Worm (Caenorhabditis elegans) whole organism, L4 larva: ENCODE measurements around the gene T22F3.8.
"Not testable (repeated sequence)": the region's sequence is repeated elsewhere in the genome, so short reads cannot be mapped to it uniquely, and the experiment has no call there.

Experiments used
- T26A8.4 ChIP-seq: fragments of 200-800 bp; sonication (Bioruptor generic); IDR thresholded peaks from 2 replicates; pipeline ENCODE4 v1.3.6; 2022; ENCODE audit warnings: missing genetic modification characterization, missing compliant biosample characterization
- ZK337.2 ChIP-seq: fragments of 200-800 bp; sonication (Bioruptor generic); IDR thresholded peaks from 2 replicates; pipeline ENCODE4 v1.3.6; 2022; ENCODE audit warnings: missing genetic modification reagents, missing genetic modification characterization, missing compliant biosample characterization
- aha-1 ChIP-seq: fragments of 150-350 bp; peaks from one replicate; lab custom pipeline; 2014; ENCODE audit warnings: missing biosample characterization, missing genetic modification characterization
- aly-2 ChIP-seq: sonication (generic microtip); optimal IDR thresholded peaks from 2 replicates; lab custom pipeline; 2018; ENCODE audit warnings: missing biosample characterization, missing genetic modification characterization
- ama-1 ChIP-seq: fragments of 150-350 bp; optimal IDR thresholded peaks from 2 replicates; lab custom pipeline; 2014; ENCODE audit warnings: inconsistent platforms, mixed read lengths
- attf-4 ChIP-seq: sonication (generic microtip); optimal IDR thresholded peaks from 3 replicates; lab custom pipeline; 2017; ENCODE audit warnings: missing biosample characterization, missing genetic modification characterization
- ceh-44 ChIP-seq: fragments of 200-800 bp; sonication (Bioruptor generic); IDR thresholded peaks from 2 replicates; pipeline ENCODE4 v1.3.6; 2022; ENCODE audit warnings: missing genetic modification reagents, missing genetic modification characterization, missing compliant biosample characterization
- ceh-82 ChIP-seq: sonication (generic microtip); optimal IDR thresholded peaks from 2 replicates; lab custom pipeline; 2017; ENCODE audit warnings: missing biosample characterization, missing genetic modification characterization
- cey-2 ChIP-seq: sonication (generic microtip); optimal IDR thresholded peaks from 3 replicates; lab custom pipeline; 2017; ENCODE audit warnings: missing genetic modification characterization, mild to moderate bottlenecking, missing compliant biosample characterization, antibody characterized with exemption, borderline replicate concordance; ENCODE audit not compliant: insufficient read depth
- daf-16 ChIP-seq, 3 experiments: sonication (generic microtip); optimal IDR thresholded peaks; 2 replicates each; lab custom pipeline; 2016 to 2017; ENCODE audit warnings: missing genetic modification characterization in 3 of 3, missing genetic modification reagents in 3 of 3, mild to moderate bottlenecking in 2 of 3, missing compliant biosample characterization in 2 of 3, missing biosample characterization in 1 of 3, moderate library complexity in 1 of 3
- daf-8 ChIP-seq: fragments of 200-800 bp; sonication (Bioruptor generic); IDR thresholded peaks from 2 replicates; pipeline ENCODE4 v1.3.6; 2022; ENCODE audit warnings: missing genetic modification characterization, missing compliant biosample characterization
- dmd-6 ChIP-seq: fragments of 200-800 bp; sonication (Bioruptor generic); IDR thresholded peaks from 2 replicates; pipeline ENCODE4 v1.3.6; 2022; ENCODE audit warnings: missing genetic modification reagents, missing genetic modification characterization, missing compliant biosample characterization
- dmd-9 ChIP-seq: fragments of 200-800 bp; sonication (Bioruptor generic); IDR thresholded peaks from 2 replicates; pipeline ENCODE4 v1.3.6; 2022; ENCODE audit warnings: missing genetic modification reagents, missing genetic modification characterization, missing compliant biosample characterization
- fkh-10 ChIP-seq: fragments of 150-350 bp; optimal IDR thresholded peaks from 2 replicates; lab custom pipeline; 2014; ENCODE audit warnings: missing biosample characterization, missing genetic modification reagents, missing genetic modification characterization
- hlh-30 ChIP-seq: sonication (generic microtip); optimal IDR thresholded peaks from 2 replicates; lab custom pipeline; 2017; ENCODE audit warnings: antibody characterized with exemption, mild to moderate bottlenecking, missing genetic modification characterization, missing compliant biosample characterization; ENCODE audit not compliant: insufficient read depth
- hmg-1.1 ChIP-seq: fragments of 200-800 bp; sonication (Bioruptor generic); IDR thresholded peaks from 2 replicates; pipeline ENCODE4 v1.3.6; 2022; ENCODE audit warnings: missing genetic modification reagents, missing genetic modification characterization, missing compliant biosample characterization
- lim-7 ChIP-seq: fragments of 200-800 bp; sonication (Bioruptor generic); IDR thresholded peaks from 2 replicates; pipeline ENCODE4 v1.3.6; 2022; ENCODE audit warnings: missing genetic modification characterization, missing compliant biosample characterization
- lin-29 ChIP-seq: fragments of 200-800 bp; sonication (Bioruptor generic); IDR thresholded peaks from 2 replicates; pipeline ENCODE4 v1.3.6; 2022; ENCODE audit warnings: missing genetic modification reagents, missing genetic modification characterization, missing compliant biosample characterization
- lin-39 ChIP-seq: fragments of 150-350 bp; optimal IDR thresholded peaks from 2 replicates; lab custom pipeline; 2014; ENCODE audit warnings: missing biosample characterization, missing genetic modification reagents, missing genetic modification characterization
- lir-3 ChIP-seq: sonication (generic microtip); optimal IDR thresholded peaks from 2 replicates; lab custom pipeline; 2016; ENCODE audit warnings: mild to moderate bottlenecking, missing genetic modification characterization, missing compliant biosample characterization
- mdl-1 ChIP-seq, 2 experiments: fragments of 150-350 bp in 1 of 2; sonication (generic microtip) in 1 of 2; optimal IDR thresholded peaks; 2 replicates each; lab custom pipeline; 2014 to 2017; ENCODE audit warnings: missing biosample characterization in 2 of 2, missing genetic modification characterization in 2 of 2
- mes-2 ChIP-seq: sonication (generic microtip); optimal IDR thresholded peaks from 2 replicates; lab custom pipeline; 2016; ENCODE audit warnings: missing genotype, mild to moderate bottlenecking, missing genetic modification characterization, missing compliant biosample characterization; ENCODE audit not compliant: poor library complexity, severe bottlenecking
- mxl-3 ChIP-seq: fragments of 200-800 bp; sonication (Bioruptor generic); optimal IDR thresholded peaks from 2 replicates; lab custom pipeline; 2018; ENCODE audit warnings: mild to moderate bottlenecking, missing genetic modification characterization, missing compliant biosample characterization
- nhr-28 ChIP-seq: fragments of 150-350 bp; optimal IDR thresholded peaks from 2 replicates; lab custom pipeline; 2014; ENCODE audit warnings: missing biosample characterization, missing genetic modification characterization
- nhr-41 ChIP-seq: fragments of 200-800 bp; sonication (Bioruptor generic); IDR thresholded peaks from 2 replicates; pipeline ENCODE4 v1.3.6; 2022; ENCODE audit warnings: missing genetic modification reagents, missing genetic modification characterization, missing compliant biosample characterization
- nhr-48 ChIP-seq: sonication (generic microtip); optimal IDR thresholded peaks from 2 replicates; lab custom pipeline; 2016; ENCODE audit warnings: mild to moderate bottlenecking, missing genetic modification characterization, missing compliant biosample characterization
- rbr-2 ChIP-seq: sonication (generic microtip); optimal IDR thresholded peaks from 2 replicates; lab custom pipeline; 2016; ENCODE audit warnings: missing genotype, missing genetic modification characterization, missing compliant biosample characterization
- sdz-12 ChIP-seq: fragments of 200-800 bp; sonication (Bioruptor generic); optimal IDR thresholded peaks from 2 replicates; lab custom pipeline; 2018; ENCODE audit warnings: mild to moderate bottlenecking, missing genetic modification characterization, missing compliant biosample characterization
- set-16 ChIP-seq: fragments of 200-800 bp; sonication (Bioruptor generic); IDR thresholded peaks from 2 replicates; pipeline ENCODE4 v1.3.6; 2022; ENCODE audit warnings: missing genetic modification reagents, missing genetic modification characterization, missing compliant biosample characterization
- snpc-1.2 ChIP-seq: fragments of 200-800 bp; sonication (Bioruptor generic); IDR thresholded peaks from 2 replicates; pipeline ENCODE4 v1.3.6; 2022; ENCODE audit warnings: missing genetic modification reagents, missing genetic modification characterization, missing compliant biosample characterization
- unc-62 ChIP-seq, 3 experiments: fragments of 150-350 bp in 1 of 3; sonication (generic microtip); optimal IDR thresholded peaks in 2 of 3; peaks in 1 of 3; 1 replicate in 1 of 3; 2 replicates in 2 of 3; lab custom pipeline; 2014 to 2017; ENCODE audit warnings: missing biosample characterization in 3 of 3, missing genetic modification characterization in 3 of 3, missing genetic modification reagents in 3 of 3, missing genotype in 1 of 3
- zag-1 ChIP-seq: fragments of 150-350 bp; optimal IDR thresholded peaks from 2 replicates; lab custom pipeline; 2014; ENCODE audit warnings: missing biosample characterization, missing genetic modification characterization
- zfp-3 ChIP-seq: fragments of 200-800 bp; sonication (Bioruptor generic); conservative IDR thresholded peaks from 2 replicates; pipeline ENCODE4 v1.3.6; 2022; ENCODE audit warnings: missing genetic modification reagents, missing genetic modification characterization, missing compliant biosample characterization
- zip-2 ChIP-seq: fragments of 150-350 bp; optimal IDR thresholded peaks from 2 replicates; lab custom pipeline; 2014; ENCODE audit warnings: missing biosample characterization, missing genetic modification characterization

T22F3.8 gene

DNA sequence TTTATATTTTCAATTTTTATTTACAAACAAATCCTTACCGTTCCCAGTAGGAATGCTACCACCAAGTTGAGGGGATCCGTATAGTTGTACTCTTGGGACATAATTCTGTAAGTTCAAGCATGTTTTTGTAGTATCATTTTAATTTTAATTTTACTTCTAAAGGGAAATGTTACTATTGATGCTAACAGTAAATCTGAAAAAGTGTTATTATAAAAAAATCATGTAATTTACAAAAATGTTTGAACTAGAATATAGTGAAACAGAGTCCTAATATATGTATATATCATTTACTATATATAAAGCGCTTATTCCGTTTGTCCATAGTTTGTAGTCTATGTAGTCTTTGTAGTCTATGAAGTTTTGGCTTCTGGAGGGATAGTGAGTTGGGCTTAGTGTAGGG is 15.4 kb upstream of the T22F3.8 start, which contains the start of gene srx-93:
Gene srx-93 (minus strand): TSS at position 101 of the 400 bp plus-strand sequence.
- TF ChIP-seq daf-8 (GFP tag; lab: Robert Waterston, UW); dmd-9 (GFP tag; lab: Robert Waterston, UW); zfp-3: not testable (repeated sequence)

DNA sequence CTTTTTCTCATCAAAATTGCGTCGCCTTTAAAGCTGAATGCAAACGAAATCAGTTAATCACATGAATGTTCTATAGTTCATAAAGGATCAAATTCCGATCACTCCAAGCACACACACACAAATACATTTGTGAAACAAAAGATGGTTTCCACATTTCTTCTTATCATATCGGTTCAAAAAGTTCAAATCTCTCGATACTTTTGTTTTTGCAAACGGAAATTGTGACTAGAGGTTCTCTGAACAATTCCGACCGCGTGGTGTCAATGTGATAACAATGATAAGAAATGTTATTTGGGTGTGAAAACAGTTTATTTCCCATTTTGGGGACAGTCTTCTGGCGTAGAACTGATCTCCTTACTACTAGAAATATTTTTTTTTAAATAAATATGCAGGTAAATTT is 11.6 kb upstream of the T22F3.8 start:
- no peak for TF ChIP-seq cey-2 (tag; lab: Kevin White, UChicago)
- TF ChIP-seq nhr-41 (GFP tag; lab: Robert Waterston, UW), result no peak
- peak in 1 of 2 experiments; percentile 46 for TF ChIP-seq mdl-1 (tag; optimal IDR thresholded peaks at IDR 0.05; lab: Kevin White, UChicago)
- TF ChIP-seq dmd-6, result 0 out of 2 replicates have a peak, but pooled peaks have one; percentile 17
- no peak for TF ChIP-seq lin-29
- TF ChIP-seq rbr-2 (tag; lab: Kevin White, UChicago), result no peak
- TF ChIP-seq zip-2, result no peak
- peak; percentile 93 for TF ChIP-seq nhr-28 (tag; lab: Kevin White, UChicago)
- peak; percentile 33 for TF ChIP-seq mxl-3

DNA sequence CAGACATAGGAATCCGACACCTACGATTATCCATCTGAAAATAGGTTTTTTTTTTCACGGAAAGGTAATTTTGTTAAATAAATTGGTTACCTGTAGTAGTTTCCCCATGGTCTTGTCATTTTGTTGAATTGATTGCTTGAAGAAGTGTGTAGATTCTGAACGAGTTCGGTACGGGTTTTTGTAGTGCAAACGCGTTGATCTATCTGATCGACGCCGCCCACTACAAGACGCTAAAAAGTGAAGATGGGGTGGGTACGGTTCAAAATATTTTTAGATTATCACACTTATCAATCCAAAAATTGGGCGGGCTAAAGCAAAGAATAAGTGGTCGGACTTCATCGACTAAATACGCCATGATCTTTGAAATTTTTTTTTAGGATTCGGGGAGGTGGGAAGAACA is 9.2 kb upstream of the T22F3.8 start, which contains the start of gene T22F3.11:
Gene T22F3.11 (minus strand): TSS at position 157 of the 400 bp plus-strand sequence.
- TF ChIP-seq aha-1 (tag; lab: Kevin White, UChicago), result peak; percentile 56
- peak; percentile 78 for TF ChIP-seq nhr-28 (tag; lab: Kevin White, UChicago)
- TF ChIP-seq dmd-9 (GFP tag; lab: Robert Waterston, UW), result no peak

DNA sequence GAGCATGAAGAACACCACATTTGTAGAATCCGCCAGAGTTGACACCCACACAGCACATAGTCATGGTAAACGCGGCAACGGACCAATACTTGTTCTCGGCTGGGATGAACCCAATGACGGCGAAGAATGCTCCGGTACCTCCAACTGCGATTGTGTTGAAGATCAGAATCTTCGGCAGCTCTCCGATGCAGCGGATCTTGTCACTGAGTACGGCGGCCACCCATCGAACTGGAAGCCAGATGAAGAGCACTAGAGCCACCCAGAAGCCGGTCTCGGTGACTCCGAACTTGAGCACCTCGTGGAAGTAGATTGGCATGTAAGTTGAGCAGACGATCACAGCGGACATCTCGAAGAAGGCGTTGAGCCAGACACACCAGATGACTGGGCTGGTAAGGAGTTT is 7.8 kb upstream of the T22F3.8 start:
- TF ChIP-seq set-16 (GFP tag; lab: Robert Waterston, UW) (peak; percentile 61), ceh-44 (GFP tag; lab: Robert Waterston, UW) (no peak), unc-62 (GFP tag; optimal IDR thresholded peaks at IDR 0.05 in 1 of 2; lab: Kevin White, UChicago) (peak in 1 of 2 experiments; percentile 13), unc-62 (tag; optimal IDR thresholded peaks at IDR 0.05; lab: Kevin White, UChicago) (no peak), nhr-48 (tag; lab: Kevin White, UChicago) (no peak)

DNA sequence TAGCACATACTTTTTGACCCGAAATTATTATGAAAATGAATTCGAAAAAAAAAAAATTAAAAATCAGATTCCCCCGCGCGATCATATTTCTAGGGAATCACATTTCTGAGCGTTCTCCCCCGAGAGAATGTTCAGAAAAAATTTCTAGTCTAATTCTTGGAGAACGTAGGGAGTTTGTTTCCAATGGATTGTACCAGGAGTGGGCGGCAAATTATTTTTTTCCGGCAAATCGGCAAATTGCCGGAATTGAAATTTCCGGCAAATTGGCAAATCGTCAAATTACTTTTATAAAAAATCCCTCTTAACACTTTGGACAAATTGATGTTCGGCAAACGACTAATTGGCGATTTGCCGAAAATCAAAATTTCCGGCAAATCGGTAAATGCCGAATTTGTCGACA is 6.4 kb upstream of the T22F3.8 start, which contains the start of gene T22F3.10:
Gene T22F3.10 (minus strand): TSS at position 101 of the 400 bp plus-strand sequence.
- TF ChIP-seq ZK337.2 (GFP tag; lab: Robert Waterston, UW) (no peak), lim-7 (GFP tag; lab: Robert Waterston, UW) (no peak), zag-1 (tag; lab: Kevin White, UChicago) (no peak), aly-2 (tag; lab: Kevin White, UChicago) (no peak), nhr-48 (tag; lab: Kevin White, UChicago) (no peak), ama-1 (lab: Kevin White, UChicago) (no peak), hlh-30 (no peak), daf-16 (GFP tag; optimal IDR thresholded peaks at IDR 0.05; lab: Kevin White, UChicago) (no peak), daf-16 (tag; optimal IDR thresholded peaks at IDR 0.05; lab: Kevin White, UChicago) (no peak), lir-3 (tag; lab: Kevin White, UChicago) (no peak), mes-2 (tag; lab: Kevin White, UChicago) (no peak), nhr-28 (tag; lab: Kevin White, UChicago) (no peak), ceh-82 (tag; lab: Kevin White, UChicago) (no peak), sdz-12 (GFP tag; lab: Kevin White, UChicago) (no peak), T26A8.4 (GFP tag; lab: Robert Waterston, UW) (no peak), lin-39 (tag; lab: Kevin White, UChicago) (no peak), attf-4 (no peak), hmg-1.1 (GFP tag; lab: Robert Waterston, UW) (no peak), snpc-1.2 (GFP tag; lab: Robert Waterston, UW) (no peak), fkh-10 (no peak), cey-2 (tag; lab: Kevin White, UChicago) (no peak)
